Worm (Caenorhabditis elegans) whole organism, L4 larva: ENCODE results near the gene M163.10.

Source experiments
- D1046.2 ChIP-seq: fragments of 200-800 bp; sonication (Bioruptor generic); IDR thresholded peaks from 2 replicates; pipeline ENCODE4 v1.3.6; 2022; ENCODE audit warnings: missing genetic modification characterization, missing compliant biosample characterization
- F26F4.8 ChIP-seq: fragments of 200-800 bp; sonication (Bioruptor generic); conservative IDR thresholded peaks from 2 replicates; pipeline ENCODE4 v1.3.6; 2022; ENCODE audit warnings: missing genetic modification characterization, missing compliant biosample characterization
- F49E8.2 ChIP-seq: sonication (generic microtip); optimal IDR thresholded peaks from 2 replicates; lab custom pipeline; 2016; ENCODE audit warnings: missing compliant biosample characterization, mild to moderate bottlenecking, missing genetic modification characterization, borderline replicate concordance
- T26A8.4 ChIP-seq: fragments of 200-800 bp; sonication (Bioruptor generic); IDR thresholded peaks from 2 replicates; pipeline ENCODE4 v1.3.6; 2022; ENCODE audit warnings: missing genetic modification characterization, missing compliant biosample characterization
- Y48G9A.11 ChIP-seq: fragments of 200-800 bp; sonication (Bioruptor generic); IDR thresholded peaks from 2 replicates; pipeline ENCODE4 v1.3.6; 2022; ENCODE audit warnings: missing genetic modification reagents, missing genetic modification characterization, missing compliant biosample characterization
- Y75B8A.6 ChIP-seq: fragments of 200-800 bp; sonication (Bioruptor generic); IDR thresholded peaks from 2 replicates; pipeline ENCODE4 v1.3.6; 2022; ENCODE audit warnings: missing genetic modification reagents, missing genetic modification characterization, missing compliant biosample characterization
- ZK337.2 ChIP-seq: fragments of 200-800 bp; sonication (Bioruptor generic); IDR thresholded peaks from 2 replicates; pipeline ENCODE4 v1.3.6; 2022; ENCODE audit warnings: missing genetic modification reagents, missing genetic modification characterization, missing compliant biosample characterization
- ZK546.5 ChIP-seq, 2 experiments: sonication (generic microtip); optimal IDR thresholded peaks; 2 replicates each; lab custom pipeline; 2017; ENCODE audit warnings: missing biosample characterization in 2 of 2, missing genetic modification characterization in 2 of 2
- ceh-20 ChIP-seq: fragments of 200-800 bp; sonication (Bioruptor generic); IDR thresholded peaks from 2 replicates; pipeline ENCODE4 v1.3.6; 2022; ENCODE audit warnings: missing genetic modification reagents, missing genetic modification characterization, missing compliant biosample characterization
- ceh-44 ChIP-seq: fragments of 200-800 bp; sonication (Bioruptor generic); IDR thresholded peaks from 2 replicates; pipeline ENCODE4 v1.3.6; 2022; ENCODE audit warnings: missing genetic modification reagents, missing genetic modification characterization, missing compliant biosample characterization
- cey-2 ChIP-seq: sonication (generic microtip); optimal IDR thresholded peaks from 3 replicates; lab custom pipeline; 2017; ENCODE audit warnings: missing genetic modification characterization, mild to moderate bottlenecking, missing compliant biosample characterization, antibody characterized with exemption, borderline replicate concordance; ENCODE audit not compliant: insufficient read depth
- daf-16 ChIP-seq, 3 experiments: sonication (generic microtip); optimal IDR thresholded peaks; 2 replicates each; lab custom pipeline; 2016 to 2017; ENCODE audit warnings: missing genetic modification characterization in 3 of 3, missing genetic modification reagents in 3 of 3, mild to moderate bottlenecking in 2 of 3, missing compliant biosample characterization in 2 of 3, missing biosample characterization in 1 of 3, moderate library complexity in 1 of 3
- daf-19 ChIP-seq: fragments of 200-800 bp; sonication (Bioruptor generic); conservative IDR thresholded peaks from 2 replicates; pipeline ENCODE4 v1.3.6; 2022; ENCODE audit warnings: missing genetic modification characterization, missing compliant biosample characterization
- dmd-6 ChIP-seq: fragments of 200-800 bp; sonication (Bioruptor generic); IDR thresholded peaks from 2 replicates; pipeline ENCODE4 v1.3.6; 2022; ENCODE audit warnings: missing genetic modification reagents, missing genetic modification characterization, missing compliant biosample characterization
- dmd-8 ChIP-seq: fragments of 200-800 bp; sonication (Bioruptor generic); IDR thresholded peaks from 2 replicates; pipeline ENCODE4 v1.3.6; 2022; ENCODE audit warnings: missing genetic modification characterization, missing compliant biosample characterization
- dpl-1 ChIP-seq: fragments of 150-350 bp; optimal IDR thresholded peaks from 2 replicates; lab custom pipeline; 2014; ENCODE audit warnings: missing biosample characterization, missing genetic modification reagents, missing genetic modification characterization
- dve-1 ChIP-seq: sonication (generic microtip); optimal IDR thresholded peaks from 2 replicates; lab custom pipeline; 2017; ENCODE audit warnings: antibody characterized with exemption, mild to moderate bottlenecking, missing genetic modification characterization, missing compliant biosample characterization; ENCODE audit not compliant: insufficient read depth
- hif-1 ChIP-seq, 2 experiments: sonication (generic microtip); optimal IDR thresholded peaks; 2 replicates each; lab custom pipeline; 2016 to 2017; ENCODE audit warnings: missing compliant biosample characterization in 2 of 2, missing genetic modification characterization in 2 of 2, missing genetic modification reagents in 2 of 2, missing genotype in 2 of 2, mild to moderate bottlenecking in 1 of 2
- hlh-11 ChIP-seq: fragments of 200-800 bp; sonication (Bioruptor generic); optimal IDR thresholded peaks from 2 replicates; lab custom pipeline; 2018; ENCODE audit warnings: mild to moderate bottlenecking, missing genetic modification characterization, missing compliant biosample characterization
- hlh-30 ChIP-seq: sonication (generic microtip); optimal IDR thresholded peaks from 2 replicates; lab custom pipeline; 2017; ENCODE audit warnings: antibody characterized with exemption, mild to moderate bottlenecking, missing genetic modification characterization, missing compliant biosample characterization; ENCODE audit not compliant: insufficient read depth
- jun-1 ChIP-seq: fragments of 150-350 bp; optimal IDR thresholded peaks from 2 replicates; lab custom pipeline; 2014; ENCODE audit warnings: missing biosample characterization, missing genetic modification reagents, missing genetic modification characterization
- lim-7 ChIP-seq: fragments of 200-800 bp; sonication (Bioruptor generic); IDR thresholded peaks from 2 replicates; pipeline ENCODE4 v1.3.6; 2022; ENCODE audit warnings: missing genetic modification characterization, missing compliant biosample characterization
- lin-1 ChIP-seq: fragments of 200-800 bp; sonication (Bioruptor generic); IDR thresholded peaks from 2 replicates; pipeline ENCODE4 v1.3.6; 2022; ENCODE audit warnings: missing genetic modification reagents, missing genetic modification characterization, missing compliant biosample characterization
- lin-13 ChIP-seq: fragments of 150-350 bp; optimal IDR thresholded peaks from 2 replicates; lab custom pipeline; 2014; ENCODE audit warnings: missing biosample characterization, missing genetic modification reagents, missing genetic modification characterization
- lin-15B ChIP-seq: fragments of 150-350 bp; sonication (generic microtip); optimal IDR thresholded peaks from 3 replicates; lab custom pipeline; 2014; ENCODE audit warnings: missing biosample characterization, missing genetic modification characterization
- lin-29 ChIP-seq: fragments of 200-800 bp; sonication (Bioruptor generic); IDR thresholded peaks from 2 replicates; pipeline ENCODE4 v1.3.6; 2022; ENCODE audit warnings: missing genetic modification reagents, missing genetic modification characterization, missing compliant biosample characterization
- lin-38 ChIP-seq: fragments of 200-800 bp; sonication (Bioruptor generic); IDR thresholded peaks from 2 replicates; pipeline ENCODE4 v1.3.6; 2022; ENCODE audit warnings: missing genetic modification reagents, missing genetic modification characterization, missing compliant biosample characterization
- lsy-2 ChIP-seq, 2 experiments: fragments of 150-350 bp in 1 of 2; sonication (generic microtip) in 1 of 2; optimal IDR thresholded peaks; 2 replicates each; lab custom pipeline; 2014 to 2017; ENCODE audit warnings: missing biosample characterization in 2 of 2, missing genetic modification characterization in 2 of 2
- mdl-1 ChIP-seq, 2 experiments: fragments of 150-350 bp in 1 of 2; sonication (generic microtip) in 1 of 2; optimal IDR thresholded peaks; 2 replicates each; lab custom pipeline; 2014 to 2017; ENCODE audit warnings: missing biosample characterization in 2 of 2, missing genetic modification characterization in 2 of 2
- mes-2 ChIP-seq: sonication (generic microtip); optimal IDR thresholded peaks from 2 replicates; lab custom pipeline; 2016; ENCODE audit warnings: missing genotype, mild to moderate bottlenecking, missing genetic modification characterization, missing compliant biosample characterization; ENCODE audit not compliant: poor library complexity, severe bottlenecking
- mxl-3 ChIP-seq: fragments of 200-800 bp; sonication (Bioruptor generic); optimal IDR thresholded peaks from 2 replicates; lab custom pipeline; 2018; ENCODE audit warnings: mild to moderate bottlenecking, missing genetic modification characterization, missing compliant biosample characterization
- nhr-102 ChIP-seq: sonication (generic microtip); optimal IDR thresholded peaks from 2 replicates; lab custom pipeline; 2016; ENCODE audit warnings: mild to moderate bottlenecking, missing genetic modification characterization, moderate library complexity, missing compliant biosample characterization
- nhr-111 ChIP-seq: fragments of 200-800 bp; sonication (Bioruptor generic); optimal IDR thresholded peaks from 2 replicates; lab custom pipeline; 2018; ENCODE audit warnings: mild to moderate bottlenecking, missing genetic modification characterization, missing compliant biosample characterization
- nhr-237 ChIP-seq: sonication (generic microtip); optimal IDR thresholded peaks from 2 replicates; lab custom pipeline; 2017; ENCODE audit warnings: missing biosample characterization, missing genetic modification characterization
- nhr-28 ChIP-seq: fragments of 150-350 bp; optimal IDR thresholded peaks from 2 replicates; lab custom pipeline; 2014; ENCODE audit warnings: missing biosample characterization, missing genetic modification characterization
- nhr-41 ChIP-seq: fragments of 200-800 bp; sonication (Bioruptor generic); IDR thresholded peaks from 2 replicates; pipeline ENCODE4 v1.3.6; 2022; ENCODE audit warnings: missing genetic modification reagents, missing genetic modification characterization, missing compliant biosample characterization
- nhr-48 ChIP-seq: sonication (generic microtip); optimal IDR thresholded peaks from 2 replicates; lab custom pipeline; 2016; ENCODE audit warnings: mild to moderate bottlenecking, missing genetic modification characterization, missing compliant biosample characterization
- pha-4 ChIP-seq, 2 experiments: fragments of 150-350 bp in 1 of 2; fragments of 200-800 bp in 1 of 2; sonication (Bioruptor generic) in 1 of 2; IDR thresholded peaks in 1 of 2; optimal IDR thresholded peaks in 1 of 2; 2 replicates each; pipeline versions ENCODE4 v1.3.6 to Lab custom; 2014 to 2022; ENCODE audit warnings: missing genetic modification characterization in 2 of 2, missing genetic modification reagents in 2 of 2, missing biosample characterization in 1 of 2, missing compliant biosample characterization in 1 of 2
- spr-1 ChIP-seq: sonication (generic microtip); optimal IDR thresholded peaks from 2 replicates; lab custom pipeline; 2016; ENCODE audit warnings: mild to moderate bottlenecking, missing genetic modification characterization, missing compliant biosample characterization
- tra-1 ChIP-seq: fragments of 200-800 bp; sonication (Bioruptor generic); IDR thresholded peaks from 2 replicates; pipeline ENCODE4 v1.3.6; 2022; ENCODE audit warnings: missing genetic modification reagents, missing genetic modification characterization, missing compliant biosample characterization
- unc-62 ChIP-seq, 3 experiments: fragments of 150-350 bp in 1 of 3; sonication (generic microtip); optimal IDR thresholded peaks in 2 of 3; peaks in 1 of 3; 1 replicate in 1 of 3; 2 replicates in 2 of 3; lab custom pipeline; 2014 to 2017; ENCODE audit warnings: missing biosample characterization in 3 of 3, missing genetic modification characterization in 3 of 3, missing genetic modification reagents in 3 of 3, missing genotype in 1 of 3
- zfp-3 ChIP-seq: fragments of 200-800 bp; sonication (Bioruptor generic); conservative IDR thresholded peaks from 2 replicates; pipeline ENCODE4 v1.3.6; 2022; ENCODE audit warnings: missing genetic modification reagents, missing genetic modification characterization, missing compliant biosample characterization
- zip-2 ChIP-seq: fragments of 150-350 bp; optimal IDR thresholded peaks from 2 replicates; lab custom pipeline; 2014; ENCODE audit warnings: missing biosample characterization, missing genetic modification characterization

M163.10 gene

DNA sequence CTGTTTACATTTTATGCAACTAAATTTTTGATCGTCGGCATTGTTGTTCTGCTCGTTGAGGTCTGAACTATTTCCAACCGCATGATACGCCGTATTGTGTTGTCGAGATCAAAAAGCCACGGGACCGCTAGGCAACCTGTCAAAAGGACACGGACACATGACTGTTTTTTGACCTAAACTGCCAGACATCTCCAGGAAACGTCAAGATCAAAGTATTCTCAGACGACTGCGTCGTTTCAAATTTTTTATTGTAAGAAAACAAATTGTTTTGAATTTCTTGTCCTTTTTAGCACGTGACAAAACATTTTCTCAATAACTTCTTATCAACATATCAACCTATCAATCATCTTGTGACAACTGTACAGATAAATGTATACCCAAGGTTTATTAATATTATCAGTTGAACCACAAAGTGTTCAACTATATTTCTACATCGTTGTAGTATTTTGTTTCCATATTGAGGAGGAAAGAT is 31.4 kb downstream of the M163.10 start (continued):
- peak; percentile 92 for TF ChIP-seq hlh-30 (tag; lab: Kevin White, UChicago)
- TF ChIP-seq nhr-28 (tag; lab: Kevin White, UChicago) = peak; percentile 92
- peak; percentile 19 for TF ChIP-seq spr-1 (tag; lab: Kevin White, UChicago)
- TF ChIP-seq nhr-102 (tag; lab: Kevin White, UChicago) = peak; percentile 94
- TF ChIP-seq Y75B8A.6 (GFP tag; lab: Robert Waterston, UW) = no peak
- peak; percentile 12 for TF ChIP-seq dpl-1
- TF ChIP-seq cey-2 (tag; lab: Kevin White, UChicago) = peak; percentile 24
- TF ChIP-seq hif-1 (tag; optimal IDR thresholded peaks at IDR 0.05; lab: Kevin White, UChicago) = peak in 1 of 2 experiments; percentile 71
- no peak for TF ChIP-seq T26A8.4
- no peak for TF ChIP-seq ceh-44 (GFP tag; lab: Robert Waterston, UW)
- TF ChIP-seq zfp-3 (GFP tag; lab: Robert Waterston, UW) = peak; percentile 14; the same call in 1 of the 2 replicates

DNA sequence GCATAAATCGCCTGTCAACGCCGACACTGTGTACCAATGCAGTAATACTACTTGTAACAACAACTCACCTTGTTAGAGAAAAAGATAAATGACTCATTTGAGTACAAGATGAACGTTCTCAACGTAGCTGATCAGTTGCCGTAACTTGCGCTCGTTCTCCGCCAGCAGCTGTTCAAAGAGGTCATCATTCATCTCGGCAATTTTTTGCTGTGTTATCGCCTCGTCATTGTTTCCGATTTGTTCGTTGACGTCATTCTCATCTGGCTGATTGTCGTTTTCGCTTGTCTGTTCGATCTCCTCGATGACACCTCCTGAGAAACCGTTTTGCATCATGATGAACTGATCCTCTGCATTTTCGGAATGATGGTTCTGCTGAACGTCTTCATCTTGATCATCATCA is 32.5 kb downstream of the M163.10 start:
- TF ChIP-seq nhr-48 (tag; lab: Kevin White, UChicago) (peak; percentile 18), dmd-6 (GFP tag; lab: Robert Waterston, UW) (peak; percentile 52), daf-16 (GFP tag; optimal IDR thresholded peaks at IDR 0.05; lab: Kevin White, UChicago) (peak in 1 of 2 experiments; percentile 56), daf-16 (tag; optimal IDR thresholded peaks at IDR 0.05; lab: Kevin White, UChicago) (no peak), Y48G9A.11 (GFP tag; lab: Robert Waterston, UW) (no peak), daf-19 (GFP tag; lab: Robert Waterston, UW) (no peak), jun-1 (tag; lab: Kevin White, UChicago) (no peak), unc-62 (GFP tag; optimal IDR thresholded peaks at IDR 0.05 in 1 of 2; lab: Kevin White, UChicago) (peak in 1 of 2 experiments; percentile 19), unc-62 (tag; optimal IDR thresholded peaks at IDR 0.05; lab: Kevin White, UChicago) (no peak), nhr-28 (tag; lab: Kevin White, UChicago) (peak; percentile 31), lim-7 (no peak), ZK546.5 (tag; optimal IDR thresholded peaks at IDR 0.05; lab: Kevin White, UChicago) (no peak), hlh-30 (tag; lab: Kevin White, UChicago) (peak; percentile 25), lin-1 (GFP tag; lab: Robert Waterston, UW) (no peak), lin-13 (no peak), lin-15B (tag; lab: Kevin White, UChicago) (no peak), hlh-11 (peak; percentile 69), nhr-237 (no peak), ZK337.2 (GFP tag; lab: Robert Waterston, UW) (no peak), lsy-2 (tag; optimal IDR thresholded peaks at IDR 0.05; lab: Kevin White, UChicago) (peak in 1 of 2 experiments; percentile 3), mxl-3 (peak; percentile 7), tra-1 (peak; percentile 58; the same call in 1 of the 2 replicates)

DNA sequence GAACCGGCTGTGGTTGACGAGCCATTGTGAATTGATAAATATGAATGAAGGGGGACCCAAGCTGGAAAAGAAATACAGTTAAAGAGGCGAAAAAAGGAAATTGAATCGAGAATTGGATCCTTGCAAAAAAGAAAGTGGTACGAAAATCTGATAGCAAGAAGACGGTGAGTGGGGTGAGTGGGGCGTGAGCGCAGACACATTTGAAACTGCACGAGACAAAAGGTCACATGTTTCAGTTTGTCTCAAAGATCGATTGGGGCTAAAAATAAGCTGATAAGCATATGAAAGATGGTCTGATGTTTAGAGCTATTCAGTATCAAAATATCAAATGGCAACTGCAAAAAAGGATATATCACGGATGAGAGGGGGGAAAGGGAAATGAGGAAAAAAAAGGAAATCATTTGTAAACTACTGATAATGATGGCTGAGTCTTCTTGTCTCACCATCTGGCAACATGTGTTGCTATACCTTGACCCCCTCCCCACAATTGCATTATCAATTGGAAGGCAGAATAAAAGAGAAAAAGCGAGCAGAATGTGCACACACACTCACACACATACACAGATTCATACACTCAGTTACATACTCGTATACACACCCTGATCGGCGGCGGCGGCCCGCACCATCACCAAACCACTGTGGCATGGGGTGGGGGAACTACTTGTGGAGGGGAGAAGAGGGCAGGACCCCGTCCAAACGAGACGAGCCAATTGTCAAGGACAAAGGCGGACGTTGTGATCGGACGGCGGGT is 33.2 kb downstream of the M163.10 start, which contains the start of gene M163.1:
Gene M163.1 (minus strand): TSS at position 25 of the 751 bp plus-strand sequence.
- no peak for TF ChIP-seq lin-15B (tag; lab: Kevin White, UChicago)
- peak; percentile 42 for TF ChIP-seq dve-1 (tag; lab: Kevin White, UChicago)
- TF ChIP-seq F26F4.8 (GFP tag; lab: Robert Waterston, UW) = no peak
- TF ChIP-seq ceh-20 (GFP tag; lab: Robert Waterston, UW) = no peak
- TF ChIP-seq lin-29 = no peak
- no peak for TF ChIP-seq zip-2 (tag; lab: Kevin White, UChicago)
- no peak for TF ChIP-seq lsy-2 (tag; optimal IDR thresholded peaks at IDR 0.05; lab: Kevin White, UChicago)
- TF ChIP-seq pha-4 (GFP tag; IDR thresholded peaks at IDR 0.05; lab: Robert Waterston, UW) = no peak
- no peak for TF ChIP-seq pha-4 (tag; optimal IDR thresholded peaks at IDR 0.05; lab: Kevin White, UChicago)
- TF ChIP-seq dmd-8 (GFP tag; lab: Robert Waterston, UW) = no peak
- no peak for TF ChIP-seq D1046.2 (GFP tag; lab: Robert Waterston, UW)
- no peak for TF ChIP-seq F49E8.2 (tag; lab: Kevin White, UChicago)
- no peak for TF ChIP-seq nhr-41 (GFP tag; lab: Robert Waterston, UW)
- TF ChIP-seq nhr-111 (GFP tag; lab: Kevin White, UChicago) = no peak
- no peak for TF ChIP-seq nhr-102 (tag; lab: Kevin White, UChicago)
- TF ChIP-seq mes-2 (tag; lab: Kevin White, UChicago) = peak; percentile 1
- 0 out of 2 replicates have a peak, but pooled peaks have one; percentile 18 for TF ChIP-seq lin-38 (GFP tag; lab: Robert Waterston, UW)
- no peak for TF ChIP-seq mdl-1 (tag; optimal IDR thresholded peaks at IDR 0.05; lab: Kevin White, UChicago)
